Worm (Caenorhabditis elegans) whole organism, early embryonic: ENCODE measurements around the gene sre-42.

ENCODE experiments used
- B0310.2 ChIP-seq: sonication (generic microtip); optimal IDR thresholded peaks from 2 replicates; lab custom pipeline; 2016; ENCODE audit warnings: mild to moderate bottlenecking, missing genetic modification characterization, missing compliant biosample characterization
- F13C5.2 ChIP-seq: sonication (generic microtip); optimal IDR thresholded peaks from 2 replicates; lab custom pipeline; 2017; ENCODE audit warnings: mild to moderate bottlenecking, missing genetic modification characterization, inconsistent platforms, missing compliant biosample characterization
- aly-1 ChIP-seq: sonication (generic microtip); optimal IDR thresholded peaks from 2 replicates; lab custom pipeline; 2016; ENCODE audit warnings: missing genetic modification characterization, missing compliant biosample characterization
- ama-1 ChIP-seq: fragments of 150-350 bp; optimal IDR thresholded peaks from 2 replicates; lab custom pipeline; 2014
- ceh-13 ChIP-seq: fragments of 200-800 bp; sonication (Bioruptor generic); optimal IDR thresholded peaks from 2 replicates; lab custom pipeline; 2018; ENCODE audit warnings: mild to moderate bottlenecking, missing genetic modification characterization, missing compliant biosample characterization
- ceh-36 ChIP-seq: sonication (generic microtip); optimal IDR thresholded peaks from 2 replicates; lab custom pipeline; 2016; ENCODE audit warnings: missing genetic modification characterization, inconsistent platforms, missing compliant biosample characterization
- ets-7 ChIP-seq: sonication (generic microtip); optimal IDR thresholded peaks from 2 replicates; lab custom pipeline; 2016; ENCODE audit warnings: missing genotype, missing genetic modification characterization, missing compliant biosample characterization
- flt-1 ChIP-seq: fragments of 200-800 bp; sonication (Bioruptor generic); IDR thresholded peaks from 2 replicates; pipeline ENCODE4 v1.3.6; 2022; ENCODE audit warnings: missing genetic modification characterization, missing compliant biosample characterization
- hmbx-1 ChIP-seq: sonication (generic microtip); optimal IDR thresholded peaks from 2 replicates; lab custom pipeline; 2016; ENCODE audit warnings: mild to moderate bottlenecking, missing genetic modification characterization, missing compliant biosample characterization
- hmg-4 ChIP-seq: fragments of 200-800 bp; sonication (Bioruptor generic); optimal IDR thresholded peaks from 2 replicates; lab custom pipeline; 2018; ENCODE audit warnings: mild to moderate bottlenecking, missing genetic modification characterization, missing compliant biosample characterization
- hnd-1 ChIP-seq: sonication (generic microtip); optimal IDR thresholded peaks from 2 replicates; lab custom pipeline; 2016; ENCODE audit warnings: missing genetic modification characterization, missing compliant biosample characterization
- pes-1 ChIP-seq: fragments of 200-800 bp; sonication (Bioruptor generic); IDR thresholded peaks from 2 replicates; pipeline ENCODE4 v1.3.6; 2022; ENCODE audit warnings: missing genetic modification reagents, missing genetic modification characterization, missing compliant biosample characterization
- scrt-1 ChIP-seq: fragments of 200-800 bp; sonication (Bioruptor generic); IDR thresholded peaks from 2 replicates; pipeline ENCODE4 v1.3.6; 2022; ENCODE audit warnings: missing genetic modification characterization, missing compliant biosample characterization
- sea-1 ChIP-seq: fragments of 200-800 bp; sonication (Bioruptor generic); conservative IDR thresholded peaks from 2 replicates; pipeline ENCODE4 v1.3.6; 2022; ENCODE audit warnings: missing genetic modification characterization, missing compliant biosample characterization
- tbx-11 ChIP-seq: fragments of 200-800 bp; sonication (Bioruptor generic); IDR thresholded peaks from 2 replicates; pipeline ENCODE4 v1.3.6; 2022; ENCODE audit warnings: missing genetic modification characterization, missing compliant biosample characterization
- tbx-37 ChIP-seq: fragments of 200-800 bp; sonication (Bioruptor generic); conservative IDR thresholded peaks from 2 replicates; pipeline ENCODE4 v1.3.6; 2022; ENCODE audit warnings: missing genetic modification reagents, missing genetic modification characterization, missing compliant biosample characterization
- tra-4 ChIP-seq: sonication (generic microtip); optimal IDR thresholded peaks from 2 replicates; lab custom pipeline; 2017; ENCODE audit warnings: missing genetic modification characterization, missing compliant biosample characterization

The sre-42 gene

ce11 chrII:12353816-12354215 is 32.9 kb downstream of the sre-42 start:
- TF ChIP-seq tra-4 (no peak), ets-7 (tag; lab: Kevin White, UChicago) (no peak), scrt-1 (GFP tag; lab: Robert Waterston, UW) (no peak), ceh-13 (GFP tag; lab: Kevin White, UChicago) (no peak), ama-1 (lab: Kevin White, UChicago) (no peak), B0310.2 (tag; lab: Kevin White, UChicago) (no peak), tbx-11 (no peak), aly-1 (tag; lab: Kevin White, UChicago) (no peak), pes-1 (no peak), flt-1 (GFP tag; lab: Robert Waterston, UW) (no peak), F13C5.2 (tag; lab: Kevin White, UChicago) (no peak), hmg-4 (GFP tag; lab: Kevin White, UChicago) (no peak), ceh-36 (tag; lab: Kevin White, UChicago) (no peak), hmbx-1 (tag; lab: Kevin White, UChicago) (no peak), tbx-37 (GFP tag; lab: Robert Waterston, UW) (no peak)

DNA sequence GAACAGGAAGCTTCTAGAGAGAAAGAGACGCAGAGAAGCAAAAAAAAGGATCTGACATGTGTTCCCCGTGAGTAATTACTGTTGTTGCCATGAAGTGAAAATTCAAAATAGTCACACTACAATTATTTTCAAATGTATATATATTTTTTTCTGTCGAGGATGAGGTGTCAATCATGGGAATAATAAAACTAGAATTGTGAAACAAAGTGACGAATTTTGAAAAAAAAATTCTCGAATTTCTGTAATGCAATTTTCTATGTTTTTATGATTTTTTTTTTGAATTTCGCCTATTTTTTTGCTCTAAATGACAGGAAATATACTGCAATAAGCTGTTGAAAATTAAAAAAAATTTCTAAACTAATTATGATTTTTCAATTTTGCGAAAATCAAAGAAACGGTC is 33.6 kb downstream of the sre-42 start:
- TF ChIP-seq flt-1 (GFP tag; lab: Robert Waterston, UW) (no peak), hmg-4 (GFP tag; lab: Kevin White, UChicago) (no peak), sea-1 (no peak), pes-1 (no peak), ama-1 (lab: Kevin White, UChicago) (no peak), B0310.2 (tag; lab: Kevin White, UChicago) (no peak), aly-1 (tag; lab: Kevin White, UChicago) (no peak), ets-7 (tag; lab: Kevin White, UChicago) (no peak)

DNA sequence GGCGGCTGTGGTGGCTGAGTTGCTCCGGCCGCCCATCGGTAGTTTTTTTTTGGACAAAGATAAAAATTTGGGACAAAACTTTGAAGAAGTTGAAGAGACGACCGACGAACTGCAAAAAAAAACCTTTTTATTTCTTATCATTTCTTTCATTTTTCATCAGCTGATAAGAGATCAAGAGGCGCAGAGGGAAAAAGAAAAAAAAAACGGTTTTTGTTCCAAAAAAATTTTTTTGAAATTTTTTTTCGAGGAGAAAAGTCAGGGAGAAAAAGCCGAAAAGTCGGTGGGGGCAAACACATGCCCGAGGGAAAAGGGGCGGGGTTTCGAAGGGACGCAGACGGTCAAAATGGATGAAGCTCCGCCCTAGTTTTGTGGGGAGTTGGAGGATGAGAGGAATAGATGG is 34.6 kb downstream of the sre-42 start, which contains the start of gene ras-1:
TSS of gene ras-1 (minus strand) at position 129 of the 400 bp plus-strand sequence.
- TF ChIP-seq sea-1: no peak
- no peak for TF ChIP-seq tra-4
- TF ChIP-seq hmbx-1 (tag; lab: Kevin White, UChicago): no peak
- TF ChIP-seq pes-1: no peak
- TF ChIP-seq ceh-36 (tag; lab: Kevin White, UChicago): no peak
- TF ChIP-seq ama-1 (lab: Kevin White, UChicago): no peak
- no peak for TF ChIP-seq B0310.2 (tag; lab: Kevin White, UChicago)
- no peak for TF ChIP-seq hnd-1 (tag; lab: Kevin White, UChicago)
- TF ChIP-seq aly-1 (tag; lab: Kevin White, UChicago): no peak
- TF ChIP-seq F13C5.2 (tag; lab: Kevin White, UChicago): no peak
- no peak for TF ChIP-seq ets-7 (tag; lab: Kevin White, UChicago)

ce11 chrII:12350737-12351275 is 35.9 kb downstream of the sre-42 start:
- TF ChIP-seq aly-1 (tag; lab: Kevin White, UChicago): no peak
- no peak for TF ChIP-seq F13C5.2 (tag; lab: Kevin White, UChicago)
- TF ChIP-seq ets-7 (tag; lab: Kevin White, UChicago): no peak
- no peak for TF ChIP-seq hnd-1 (tag; lab: Kevin White, UChicago)
- TF ChIP-seq tra-4: no peak
- no peak for TF ChIP-seq scrt-1 (GFP tag; lab: Robert Waterston, UW)
- TF ChIP-seq ama-1 (lab: Kevin White, UChicago): no peak
- no peak for TF ChIP-seq tbx-11
- no peak for TF ChIP-seq pes-1
- TF ChIP-seq sea-1: no peak

DNA sequence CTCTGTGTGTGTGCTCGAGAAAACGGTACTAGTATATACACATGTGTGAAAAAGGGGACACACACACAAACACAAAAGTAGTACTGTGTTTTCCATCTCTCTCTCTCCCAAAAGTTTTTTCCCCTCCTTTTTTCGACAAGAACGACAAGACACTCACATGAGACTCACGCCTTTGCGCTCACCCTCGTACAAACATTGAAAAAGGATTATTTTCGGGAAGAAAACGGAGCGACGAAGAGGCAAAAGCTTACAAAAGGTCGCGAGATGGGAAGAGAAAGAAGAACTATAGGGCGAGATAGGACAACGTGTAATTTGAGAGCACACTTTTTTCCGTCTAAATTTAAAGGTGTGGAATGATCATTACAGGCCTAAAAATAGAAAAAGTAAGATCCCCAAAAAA is 36.8 kb downstream of the sre-42 start:
- no peak for TF ChIP-seq tbx-11
- no peak for TF ChIP-seq sea-1
- no peak for TF ChIP-seq tra-4
- TF ChIP-seq aly-1 (tag; lab: Kevin White, UChicago): no peak
- no peak for TF ChIP-seq hmg-4 (GFP tag; lab: Kevin White, UChicago)
- TF ChIP-seq tbx-37 (GFP tag; lab: Robert Waterston, UW): no peak
- TF ChIP-seq ceh-13 (GFP tag; lab: Kevin White, UChicago): no peak
- TF ChIP-seq scrt-1 (GFP tag; lab: Robert Waterston, UW): no peak
- no peak for TF ChIP-seq hmbx-1 (tag; lab: Kevin White, UChicago)
- no peak for TF ChIP-seq ama-1 (lab: Kevin White, UChicago)
- no peak for TF ChIP-seq flt-1 (GFP tag; lab: Robert Waterston, UW)
- no peak for TF ChIP-seq ceh-36 (tag; lab: Kevin White, UChicago)
- no peak for TF ChIP-seq B0310.2 (tag; lab: Kevin White, UChicago)

- TF ChIP-seq sea-1: no peak
- TF ChIP-seq tra-4: no peak
- no peak for TF ChIP-seq ama-1 (lab: Kevin White, UChicago)
- no peak for TF ChIP-seq tbx-11
- TF ChIP-seq scrt-1 (GFP tag; lab: Robert Waterston, UW): no peak
- TF ChIP-seq ceh-13 (GFP tag; lab: Kevin White, UChicago): no peak
- TF ChIP-seq pes-1: no peak
- no peak for TF ChIP-seq B0310.2 (tag; lab: Kevin White, UChicago)
- no peak for TF ChIP-seq ets-7 (tag; lab: Kevin White, UChicago)
- TF ChIP-seq tbx-37 (GFP tag; lab: Robert Waterston, UW): no peak
Measured at ce11 chrII:12348957-12349356, 37.7 kb downstream of the sre-42 start.

ce11 chrII:12346289-12346989 is 40.2 kb downstream of the sre-42 start:
- TF ChIP-seq scrt-1 (GFP tag; lab: Robert Waterston, UW) (no peak), hmg-4 (GFP tag; lab: Kevin White, UChicago) (no peak), B0310.2 (tag; lab: Kevin White, UChicago) (no peak), aly-1 (tag; lab: Kevin White, UChicago) (no peak), hmbx-1 (tag; lab: Kevin White, UChicago) (no peak), pes-1 (no peak), F13C5.2 (tag; lab: Kevin White, UChicago) (no peak), tra-4 (no peak)
